Worm (Caenorhabditis elegans): ENCODE results near the gene ndg-4.

ce11 chrIII:4491164-4492144, 24.3 kb upstream of the ndg-4 start:
- TF ChIP-seq him-1 (tag; optimal IDR thresholded peaks at IDR 0.05) (peak; percentile 25), dao-5 (tag; optimal IDR thresholded peaks at IDR 0.05) (no peak), W03F9.2 (tag; optimal IDR thresholded peaks at IDR 0.05) (no peak)

Measured in whole organism, L4/young adult.